Fruit fly (Drosophila melanogaster) whole organism, embryonic: ENCODE measurements around the gene Pvf2.

Source experiments
- Awh ChIP-seq: fragments of 200-800 bp; sonication (Bioruptor generic); IDR thresholded peaks from 2 replicates; pipeline ENCODE4, ENCODE4 v1.3.6; 2022; ENCODE audit warnings: missing biosample characterization, missing genetic modification characterization
- B-H1 ChIP-seq: fragments of 200-800 bp; sonication (Bioruptor generic); IDR thresholded peaks from 3 replicates; pipeline ENCODE4 v1.3.6; 2022; ENCODE audit warnings: missing biosample characterization, missing genetic modification characterization
- CG12104 ChIP-seq: fragments of 200-800 bp; sonication (Bioruptor generic); optimal IDR thresholded peaks from 3 replicates; lab custom pipeline; 2016; ENCODE audit warnings: missing biosample characterization, missing genetic modification characterization
- CG12236 ChIP-seq: fragments of 200-800 bp; sonication (Bioruptor generic); optimal IDR thresholded peaks from 2 replicates; lab custom pipeline; 2016; ENCODE audit warnings: missing biosample characterization, missing genetic modification characterization
- CG12744 ChIP-seq: fragments of 200-800 bp; sonication (Bioruptor generic); optimal IDR thresholded peaks from 2 replicates; lab custom pipeline; 2016; ENCODE audit warnings: missing biosample characterization, missing genetic modification characterization
- CG13775 ChIP-seq: fragments of 200-800 bp; sonication (Bioruptor generic); optimal IDR thresholded peaks from 3 replicates; lab custom pipeline; 2017; ENCODE audit warnings: missing biosample characterization, mild to moderate bottlenecking, missing genetic modification characterization
- CG2712 ChIP-seq: fragments of 200-800 bp; optimal IDR thresholded peaks from 3 replicates; lab custom pipeline; 2019; ENCODE audit warnings: missing biosample characterization, mild to moderate bottlenecking, missing genetic modification characterization, moderate library complexity
- CG30020 ChIP-seq: fragments of 200-800 bp; optimal IDR thresholded peaks from 2 replicates; lab custom pipeline; 2019; ENCODE audit warnings: missing biosample characterization, mild to moderate bottlenecking, missing genetic modification characterization, moderate library complexity
- CG4360 ChIP-seq: fragments of 200-800 bp; sonication (Bioruptor generic); IDR thresholded peaks from 2 replicates; pipeline ENCODE4 v1.3.6; 2022; ENCODE audit warnings: missing biosample characterization, missing genetic modification characterization
- CG4424 ChIP-seq: fragments of 200-800 bp; sonication (Bioruptor generic); optimal IDR thresholded peaks from 3 replicates; lab custom pipeline; 2016; ENCODE audit warnings: missing biosample characterization, missing genetic modification characterization
- CG6175 ChIP-seq: fragments of 200-800 bp; sonication (Bioruptor generic); IDR thresholded peaks from 3 replicates; pipeline ENCODE4 v1.3.6; 2022; ENCODE audit warnings: missing biosample characterization, missing genetic modification characterization
- CG6254 ChIP-seq: fragments of 200-800 bp; sonication (Bioruptor generic); optimal IDR thresholded peaks from 3 replicates; lab custom pipeline; 2017; ENCODE audit warnings: mild to moderate bottlenecking, missing biosample characterization, missing genetic modification reagents, missing genetic modification characterization
- CG6813 ChIP-seq: fragments of 200-800 bp; sonication (Bioruptor generic); optimal IDR thresholded peaks from 2 replicates; lab custom pipeline; 2017; ENCODE audit warnings: missing biosample characterization, missing genetic modification characterization, mild to moderate bottlenecking, moderate library complexity, missing genetic modification reagents
- CG7357 ChIP-seq: fragments of 200-800 bp; sonication (Bioruptor generic); IDR thresholded peaks from 3 replicates; pipeline ENCODE4 v1.3.6; 2022; ENCODE audit warnings: missing biosample characterization, missing genetic modification characterization
- CG7556 ChIP-seq: fragments of 200-800 bp; sonication (Bioruptor generic); optimal IDR thresholded peaks from 2 replicates; lab custom pipeline; 2017; ENCODE audit warnings: missing biosample characterization, mild to moderate bottlenecking, missing genetic modification characterization
- CG8359 ChIP-seq: fragments of 200-800 bp; sonication (Bioruptor generic); optimal IDR thresholded peaks from 2 replicates; lab custom pipeline; 2017; ENCODE audit warnings: missing biosample characterization, mild to moderate bottlenecking, missing genetic modification characterization, borderline replicate concordance
- CG9797 ChIP-seq: fragments of 200-800 bp; sonication (Bioruptor generic); optimal IDR thresholded peaks from 3 replicates; lab custom pipeline; 2018; ENCODE audit warnings: missing biosample characterization, mild to moderate bottlenecking, missing genetic modification characterization
- CHES-1-like ChIP-seq: fragments of 200-800 bp; sonication (Bioruptor generic); optimal IDR thresholded peaks from 2 replicates; lab custom pipeline; 2016; ENCODE audit warnings: missing biosample characterization, missing genetic modification characterization
- Dll ChIP-seq: fragments of 200-800 bp; sonication (Bioruptor generic); IDR thresholded peaks from 4 replicates; pipeline ENCODE4 v1.3.6; 2022; ENCODE audit warnings: missing biosample characterization, missing genetic modification characterization; ENCODE audit not compliant: partially characterized antibody
- Hey ChIP-seq: fragments of 200-800 bp; sonication (Bioruptor generic); optimal IDR thresholded peaks from 3 replicates; lab custom pipeline; 2018; ENCODE audit warnings: missing biosample characterization, mild to moderate bottlenecking, missing genetic modification characterization
- Lhr ChIP-seq: fragments of 200-800 bp; sonication (Bioruptor generic); optimal IDR thresholded peaks from 3 replicates; lab custom pipeline; 2017; ENCODE audit warnings: mild to moderate bottlenecking, missing biosample characterization, missing genetic modification reagents, missing genetic modification characterization
- Max ChIP-seq: fragments of 200-800 bp; sonication (Bioruptor generic); optimal IDR thresholded peaks from 2 replicates; lab custom pipeline; 2016; ENCODE audit warnings: missing biosample characterization, mild to moderate bottlenecking, missing genetic modification characterization
- Mrtf ChIP-seq: fragments of 200-800 bp; sonication (Bioruptor generic); IDR thresholded peaks from 3 replicates; pipeline ENCODE4 v1.3.6; 2022; ENCODE audit warnings: missing biosample characterization, missing genetic modification characterization
- NC2β ChIP-seq: fragments of 200-800 bp; sonication (Bioruptor generic); optimal IDR thresholded peaks from 2 replicates; lab custom pipeline; 2016; ENCODE audit warnings: missing biosample characterization, missing genetic modification characterization
- Opbp ChIP-seq: fragments of 200-800 bp; sonication (Bioruptor generic); IDR thresholded peaks from 3 replicates; pipeline ENCODE4 v1.3.6; 2022; ENCODE audit warnings: missing biosample characterization, missing genetic modification characterization; ENCODE audit not compliant: partially characterized antibody
- Sox100B ChIP-seq: fragments of 200-800 bp; sonication (Bioruptor generic); optimal IDR thresholded peaks from 3 replicates; lab custom pipeline; 2018; ENCODE audit warnings: missing biosample characterization, mild to moderate bottlenecking, missing genetic modification characterization
- Spps ChIP-seq: fragments of 200-800 bp; sonication (Bioruptor generic); optimal IDR thresholded peaks from 2 replicates; lab custom pipeline; 2018; ENCODE audit warnings: missing biosample characterization, mild to moderate bottlenecking, missing genetic modification characterization
- amos ChIP-seq: fragments of 200-800 bp; sonication (Bioruptor generic); IDR thresholded peaks from 2 replicates; pipeline ENCODE4 v1.3.6; 2022; ENCODE audit warnings: missing biosample characterization, missing genetic modification characterization; ENCODE audit not compliant: partially characterized antibody
- aop ChIP-seq: fragments of 200-800 bp; sonication (Bioruptor generic); IDR thresholded peaks from 2 replicates; pipeline ENCODE4 v1.3.6; 2022; ENCODE audit warnings: missing biosample characterization, missing genetic modification characterization
- ase ChIP-seq: fragments of 200-800 bp; sonication (Bioruptor generic); IDR thresholded peaks from 3 replicates; pipeline ENCODE4 v1.3.6; 2022; ENCODE audit warnings: missing biosample characterization, missing genetic modification characterization
- bab2 ChIP-seq: fragments of 200-800 bp; sonication (Bioruptor generic); optimal IDR thresholded peaks from 2 replicates; lab custom pipeline; 2016; ENCODE audit warnings: missing biosample characterization, missing genetic modification characterization
- cato ChIP-seq: fragments of 200-800 bp; sonication (Bioruptor generic); optimal IDR thresholded peaks from 2 replicates; lab custom pipeline; 2016; ENCODE audit warnings: missing biosample characterization, missing genetic modification characterization, borderline replicate concordance
- dan ChIP-seq: fragments of 200-800 bp; sonication (Bioruptor generic); IDR thresholded peaks from 2 replicates; pipeline ENCODE4 v1.3.6; 2022; ENCODE audit warnings: missing biosample characterization, missing genetic modification characterization
- disco-r ChIP-seq: fragments of 200-800 bp; sonication (Bioruptor generic); optimal IDR thresholded peaks from 2 replicates; lab custom pipeline; 2016; ENCODE audit warnings: missing biosample characterization, missing genetic modification characterization
- dmrt99B ChIP-seq: fragments of 200-800 bp; sonication (Bioruptor generic); optimal IDR thresholded peaks from 2 replicates; lab custom pipeline; 2018; ENCODE audit warnings: missing biosample characterization, mild to moderate bottlenecking, missing genetic modification characterization, moderate library complexity
- dysf ChIP-seq: fragments of 200-800 bp; sonication (Bioruptor generic); IDR thresholded peaks from 3 replicates; pipeline ENCODE4 v1.3.6; 2022; ENCODE audit warnings: missing biosample characterization, missing genetic modification characterization
- gem ChIP-seq: fragments of 200-800 bp; sonication (Bioruptor generic); optimal IDR thresholded peaks from 2 replicates; lab custom pipeline; 2019; ENCODE audit warnings: missing biosample characterization, mild to moderate bottlenecking, missing genetic modification characterization, moderate library complexity
- gfzf ChIP-seq: fragments of 200-800 bp; sonication (Bioruptor generic); optimal IDR thresholded peaks from 2 replicates; lab custom pipeline; 2016; ENCODE audit warnings: missing biosample characterization, mild to moderate bottlenecking, missing genetic modification characterization, moderate library complexity
- gsb ChIP-seq: fragments of 200-800 bp; sonication (Bioruptor generic); IDR thresholded peaks from 2 replicates; pipeline ENCODE4 v1.3.6; 2022; ENCODE audit warnings: missing biosample characterization, missing genetic modification characterization
- hth ChIP-seq: fragments of >200 bp; optimal IDR thresholded peaks from 2 replicates; lab custom pipeline; 2017; ENCODE audit warnings: inconsistent platforms
- maf-S ChIP-seq: fragments of 200-800 bp; sonication (Bioruptor generic); optimal IDR thresholded peaks from 2 replicates; lab custom pipeline; 2016; ENCODE audit warnings: missing biosample characterization, missing genetic modification characterization
- mam ChIP-seq: fragments of 200-800 bp; sonication (Bioruptor generic); optimal IDR thresholded peaks from 3 replicates; lab custom pipeline; 2016; ENCODE audit warnings: missing biosample characterization, missing genetic modification characterization
- pfk ChIP-seq: fragments of 200-800 bp; sonication (Bioruptor generic); optimal IDR thresholded peaks from 2 replicates; lab custom pipeline; 2018; ENCODE audit warnings: missing biosample characterization, mild to moderate bottlenecking, missing genetic modification characterization, moderate library complexity
- prd ChIP-seq, 3 experiments: fragments of >200 bp in 2 of 3; fragments of 200-800 bp in 1 of 3; sonication (Bioruptor generic) in 1 of 3; optimal IDR thresholded peaks in 2 of 3; IDR thresholded peaks in 1 of 3; 2 replicates in 2 of 3; 3 replicates in 1 of 3; pipeline versions ENCODE4 v1.3.6 to Lab custom; 2017 to 2022; ENCODE audit warnings: missing biosample characterization in 1 of 3, missing genetic modification characterization in 1 of 3
- pzg ChIP-seq: fragments of 200-800 bp; sonication (Bioruptor generic); optimal IDR thresholded peaks from 3 replicates; lab custom pipeline; 2018; ENCODE audit warnings: missing biosample characterization, mild to moderate bottlenecking, missing genetic modification characterization, moderate library complexity
- repo ChIP-seq: fragments of 200-800 bp; sonication (Bioruptor generic); optimal IDR thresholded peaks from 2 replicates; lab custom pipeline; 2016; ENCODE audit warnings: missing biosample characterization, missing genetic modification characterization
- salm ChIP-seq: fragments of 200-800 bp; sonication (Bioruptor generic); optimal IDR thresholded peaks from 2 replicates; lab custom pipeline; 2018; ENCODE audit warnings: missing biosample characterization, mild to moderate bottlenecking, missing genetic modification characterization
- unc-4 ChIP-seq: fragments of 200-800 bp; sonication (Bioruptor generic); IDR thresholded peaks from 2 replicates; pipeline ENCODE4 v1.3.6; 2022; ENCODE audit warnings: missing biosample characterization, missing genetic modification characterization; ENCODE audit not compliant: partially characterized antibody
- usp ChIP-seq: fragments of >200 bp; optimal IDR thresholded peaks from 2 replicates; lab custom pipeline; 2017; ENCODE audit warnings: missing biosample characterization, missing genetic modification characterization
- z ChIP-seq: fragments of 200-800 bp; sonication (Bioruptor generic); IDR thresholded peaks from 3 replicates; pipeline ENCODE4 v1.3.6; 2022; ENCODE audit warnings: missing biosample characterization, missing genetic modification characterization
- zen ChIP-seq: fragments of 200-800 bp; sonication (Bioruptor generic); optimal IDR thresholded peaks from 3 replicates; lab custom pipeline; 2018; ENCODE audit warnings: missing biosample characterization, mild to moderate bottlenecking, missing genetic modification characterization, moderate library complexity

Pvf2 gene

dm6 chr2L:7065687-7066086 lies 18.7 kb downstream of the Pvf2 start, which contains the start of gene Nuf2 (continued):
- TF ChIP-seq CG12744 (GFP tag; lab: Kevin White, UChicago) (no peak), Mrtf (GFP tag; lab: Robert Waterston, UW) (no peak), CG9797 (GFP tag; lab: Kevin White, UChicago) (peak; percentile 77), CG30020 (peak; percentile 82), dan (GFP tag; lab: Robert Waterston, UW) (no peak), Sox100B (GFP tag; lab: Kevin White, UChicago) (no peak), hth (lab: Kevin White, UChicago) (no peak), gfzf (GFP tag; lab: Kevin White, UChicago) (peak; percentile 95), cato (GFP tag; lab: Kevin White, UChicago) (no peak), Max (GFP tag; lab: Kevin White, UChicago) (no peak), z (GFP tag; lab: Robert Waterston, UW) (no peak), CG8359 (GFP tag; lab: Kevin White, UChicago) (no peak), CG12104 (GFP tag; lab: Kevin White, UChicago) (no peak), CG4424 (GFP tag; lab: Kevin White, UChicago) (no peak), CG6175 (GFP tag; lab: Robert Waterston, UW) (no peak), CG6813 (GFP tag; lab: Kevin White, UChicago) (no peak), gem (peak; percentile 16), salm (tag; lab: Kevin White, UChicago) (no peak), dysf (GFP tag; lab: Robert Waterston, UW) (no peak), unc-4 (GFP tag; lab: Robert Waterston, UW) (no peak), CG6254 (GFP tag; lab: Kevin White, UChicago) (no peak), amos (GFP tag; lab: Robert Waterston, UW) (no peak), bab2 (GFP tag; lab: Kevin White, UChicago) (no peak), dmrt99B (no peak), maf-S (no peak), CG2712 (tag; lab: Kevin White, UChicago) (peak; percentile 13), Spps (tag; lab: Kevin White, UChicago) (no peak), usp (GFP tag; lab: Kevin White, UChicago) (no peak), Lhr (GFP tag; lab: Kevin White, UChicago) (peak; percentile 88), B-H1 (no peak), CG7556 (GFP tag; lab: Kevin White, UChicago) (no peak), disco-r (no peak), CG7357 (GFP tag; lab: Robert Waterston, UW) (peak; percentile 95), repo (GFP tag; lab: Kevin White, UChicago) (no peak), gsb (GFP tag; lab: Robert Waterston, UW) (no peak), Dll (GFP tag; lab: Robert Waterston, UW) (no peak), CG4360 (GFP tag; lab: Robert Waterston, UW) (no peak), pfk (GFP tag; lab: Kevin White, UChicago) (no peak), CG12236 (no peak), zen (peak; percentile 11), prd (optimal IDR thresholded peaks at IDR 0.05; lab: Kevin White, UChicago) (no peak), prd (GFP tag; IDR thresholded peaks at IDR 0.05; lab: Robert Waterston, UW) (no peak), ase (GFP tag; lab: Robert Waterston, UW) (no peak), Opbp (GFP tag; lab: Robert Waterston, UW) (peak; percentile 43; the same call in 1 of the 3 replicates), pzg (GFP tag; lab: Kevin White, UChicago) (peak; percentile 83), aop (GFP tag; lab: Robert Waterston, UW) (no peak), mam (GFP tag; lab: Kevin White, UChicago) (no peak), NC2β (no peak), Hey (tag; lab: Kevin White, UChicago) (no peak), Awh (no peak), CHES-1-like (no peak), CG13775 (GFP tag; lab: Kevin White, UChicago) (no peak)
